Worm (Caenorhabditis elegans) whole organism, mixed stage, embryonic: ENCODE measurements around the gene tmd-2.

ENCODE experiments used
- bed-3 ChIP-seq: fragments of 200-800 bp; sonication (Bioruptor generic); optimal IDR thresholded peaks from 3 replicates; lab custom pipeline; 2018; ENCODE audit warnings: mild to moderate bottlenecking, missing genetic modification characterization, moderate library complexity, missing compliant biosample characterization
- blmp-1 ChIP-seq: fragments of 150-350 bp; optimal IDR thresholded peaks from 2 replicates; lab custom pipeline; 2014; ENCODE audit warnings: missing biosample characterization, missing genetic modification characterization
- ceh-39 ChIP-seq: fragments of 150-350 bp; optimal IDR thresholded peaks from 2 replicates; lab custom pipeline; 2014; ENCODE audit warnings: missing biosample characterization, missing genetic modification characterization
- ceh-83 ChIP-seq: fragments of 200-800 bp; sonication (Bioruptor generic); optimal IDR thresholded peaks from 2 replicates; lab custom pipeline; 2018; ENCODE audit warnings: mild to moderate bottlenecking, missing genetic modification characterization, missing compliant biosample characterization
- ces-1 ChIP-seq: fragments of 150-350 bp; optimal IDR thresholded peaks from 2 replicates; lab custom pipeline; 2014; ENCODE audit warnings: missing biosample characterization, missing genetic modification reagents, missing genetic modification characterization
- cnd-1 ChIP-seq: fragments of 200-800 bp; sonication (Bioruptor generic); optimal IDR thresholded peaks from 2 replicates; lab custom pipeline; 2018; ENCODE audit warnings: mild to moderate bottlenecking, missing genetic modification characterization, missing compliant biosample characterization
- drap-1 ChIP-seq: fragments of 200-800 bp; sonication (Bioruptor generic); optimal IDR thresholded peaks from 3 replicates; lab custom pipeline; 2018; ENCODE audit warnings: mild to moderate bottlenecking, missing genetic modification characterization, missing compliant biosample characterization
- elt-1 ChIP-seq: sonication (generic microtip); optimal IDR thresholded peaks from 2 replicates; lab custom pipeline; 2017; ENCODE audit warnings: missing genetic modification characterization, mild to moderate bottlenecking, missing compliant biosample characterization, antibody characterized with exemption, moderate library complexity, borderline replicate concordance; ENCODE audit not compliant: insufficient read depth
- elt-3 ChIP-seq: fragments of 150-350 bp; optimal IDR thresholded peaks from 2 replicates; lab custom pipeline; 2014; ENCODE audit warnings: missing biosample characterization, missing genetic modification characterization
- flh-1 ChIP-seq: fragments of 200-800 bp; sonication (Bioruptor generic); optimal IDR thresholded peaks from 2 replicates; lab custom pipeline; 2018; ENCODE audit warnings: mild to moderate bottlenecking, missing genetic modification characterization, moderate library complexity, missing compliant biosample characterization
- ham-2 ChIP-seq: fragments of 200-800 bp; sonication (Bioruptor generic); optimal IDR thresholded peaks from 2 replicates; lab custom pipeline; 2018; ENCODE audit warnings: mild to moderate bottlenecking, missing genetic modification characterization, missing compliant biosample characterization
- hlh-1 ChIP-seq: fragments of 150-350 bp; optimal IDR thresholded peaks from 2 replicates; lab custom pipeline; 2014; ENCODE audit warnings: missing biosample characterization, missing genetic modification reagents, missing genetic modification characterization
- lin-13 ChIP-seq: fragments of 150-350 bp; optimal IDR thresholded peaks from 2 replicates; lab custom pipeline; 2014; ENCODE audit warnings: missing biosample characterization, missing genetic modification characterization
- lin-32 ChIP-seq: fragments of 200-800 bp; sonication (Bioruptor generic); optimal IDR thresholded peaks from 2 replicates; lab custom pipeline; 2018; ENCODE audit warnings: mild to moderate bottlenecking, missing genetic modification characterization, missing compliant biosample characterization
- lsy-2 ChIP-seq: fragments of 150-350 bp; optimal IDR thresholded peaks from 2 replicates; lab custom pipeline; 2014; ENCODE audit warnings: missing biosample characterization, missing genetic modification characterization
- mab-5 ChIP-seq: fragments of 150-350 bp; optimal IDR thresholded peaks from 2 replicates; lab custom pipeline; 2014; ENCODE audit warnings: missing biosample characterization, missing genetic modification characterization
- mls-2 ChIP-seq: sonication (generic microtip); optimal IDR thresholded peaks from 2 replicates; lab custom pipeline; 2016; ENCODE audit warnings: mild to moderate bottlenecking, missing genetic modification characterization, moderate library complexity, missing compliant biosample characterization
- nhr-12 ChIP-seq: fragments of 150-350 bp; optimal IDR thresholded peaks from 2 replicates; lab custom pipeline; 2014; ENCODE audit warnings: missing biosample characterization, missing genetic modification characterization
- nhr-2 ChIP-seq: fragments of 150-350 bp; optimal IDR thresholded peaks from 2 replicates; lab custom pipeline; 2014; ENCODE audit warnings: missing biosample characterization, missing genetic modification characterization
- nhr-237 ChIP-seq: fragments of 150-350 bp; optimal IDR thresholded peaks from 2 replicates; lab custom pipeline; 2014; ENCODE audit warnings: missing biosample characterization, missing genetic modification characterization
- nhr-28 ChIP-seq: fragments of 150-350 bp; optimal IDR thresholded peaks from 2 replicates; lab custom pipeline; 2014; ENCODE audit warnings: missing biosample characterization, missing genetic modification characterization
- nhr-76 ChIP-seq: sonication (generic microtip); optimal IDR thresholded peaks from 2 replicates; lab custom pipeline; 2017; ENCODE audit warnings: missing biosample characterization, missing genetic modification characterization
- sem-2 ChIP-seq: fragments of 200-800 bp; sonication (Bioruptor generic); optimal IDR thresholded peaks from 2 replicates; lab custom pipeline; 2018; ENCODE audit warnings: mild to moderate bottlenecking, missing genetic modification characterization, missing compliant biosample characterization
- snpc-4 ChIP-seq: fragments of 150-350 bp; optimal IDR thresholded peaks from 2 replicates; lab custom pipeline; 2014; ENCODE audit warnings: missing biosample characterization, missing genetic modification characterization
- sptf-1 ChIP-seq: sonication (generic microtip); optimal IDR thresholded peaks from 2 replicates; lab custom pipeline; 2017; ENCODE audit warnings: mild to moderate bottlenecking, missing genetic modification characterization, moderate library complexity, missing compliant biosample characterization
- tbx-8 ChIP-seq: fragments of 200-800 bp; sonication (Bioruptor generic); optimal IDR thresholded peaks from 2 replicates; lab custom pipeline; 2018; ENCODE audit warnings: mild to moderate bottlenecking, missing genetic modification characterization, moderate library complexity, missing compliant biosample characterization
- unc-120 ChIP-seq: sonication (generic microtip); optimal IDR thresholded peaks from 2 replicates; lab custom pipeline; 2017; ENCODE audit warnings: missing genetic modification characterization, missing compliant biosample characterization; ENCODE audit not compliant: poor library complexity, severe bottlenecking
- unc-62 ChIP-seq: fragments of 150-350 bp; optimal IDR thresholded peaks from 2 replicates; lab custom pipeline; 2014; ENCODE audit warnings: missing biosample characterization, missing genetic modification reagents, missing genetic modification characterization
- zip-8 ChIP-seq: fragments of 150-350 bp; optimal IDR thresholded peaks from 2 replicates; lab custom pipeline; 2014; ENCODE audit warnings: missing biosample characterization, missing genetic modification characterization
- ztf-11 ChIP-seq: fragments of 150-350 bp; optimal IDR thresholded peaks from 2 replicates; lab custom pipeline; 2014; ENCODE audit warnings: missing biosample characterization, missing genetic modification characterization

Gene tmd-2

DNA sequence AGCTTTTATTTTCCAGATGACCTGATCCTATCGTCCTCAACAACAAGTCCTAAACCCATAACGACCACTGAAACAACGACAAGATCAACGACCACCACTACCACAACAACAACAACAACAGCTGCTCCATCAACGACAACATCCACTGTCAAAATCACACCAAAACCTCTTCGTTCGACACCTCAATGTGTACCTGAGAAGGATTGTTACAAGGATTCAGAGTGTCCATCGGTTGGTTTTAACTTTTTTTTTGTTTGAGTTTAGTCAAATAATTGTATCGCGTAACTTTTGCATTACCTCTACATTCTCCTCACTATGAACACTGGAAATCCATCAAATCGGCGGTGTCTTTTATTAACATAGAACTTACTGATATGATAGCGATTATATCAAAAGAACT is 45.6 kb downstream of the tmd-2 start:
- TF ChIP-seq unc-120 (tag; lab: Kevin White, UChicago) (no peak), hlh-1 (tag; lab: Kevin White, UChicago) (no peak), mab-5 (tag; lab: Kevin White, UChicago) (no peak), ham-2 (GFP tag; lab: Kevin White, UChicago) (no peak), nhr-76 (no peak), sem-2 (GFP tag; lab: Kevin White, UChicago) (no peak)

DNA sequence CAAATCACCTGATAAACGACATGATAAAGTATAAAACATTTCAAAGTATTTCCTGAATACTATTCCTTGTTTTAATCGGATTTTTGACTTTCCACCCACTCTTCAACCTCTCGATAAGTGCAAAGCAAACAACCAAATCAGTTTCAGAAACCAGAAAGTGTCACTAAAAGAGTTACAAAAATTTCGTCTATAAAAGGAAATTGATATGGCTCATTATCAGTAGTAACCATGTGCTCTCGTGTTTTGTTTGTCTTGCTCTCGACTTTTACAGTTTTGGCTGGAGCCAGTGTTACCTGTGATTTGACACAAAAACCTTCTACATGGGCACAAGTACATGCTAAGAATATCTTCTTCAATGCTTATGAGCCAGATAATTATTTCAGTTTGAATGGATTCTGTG is 49.3 kb downstream of the tmd-2 start, which contains the start of gene F52E1.14:
TSS of gene F52E1.14 (plus strand) at position 207 of the 400 bp plus-strand sequence.
- TF ChIP-seq hlh-1 (tag; lab: Kevin White, UChicago) (no peak), mls-2 (tag; lab: Kevin White, UChicago) (no peak), unc-62 (no peak), nhr-237 (tag; lab: Kevin White, UChicago) (no peak), mab-5 (tag; lab: Kevin White, UChicago) (no peak), cnd-1 (tag; lab: Kevin White, UChicago) (no peak), snpc-4 (no peak), drap-1 (GFP tag; lab: Kevin White, UChicago) (no peak), elt-1 (no peak), flh-1 (GFP tag; lab: Kevin White, UChicago) (no peak), sem-2 (GFP tag; lab: Kevin White, UChicago) (no peak), nhr-28 (no peak), nhr-12 (tag; lab: Kevin White, UChicago) (no peak), ham-2 (GFP tag; lab: Kevin White, UChicago) (no peak), lsy-2 (no peak), blmp-1 (tag; lab: Kevin White, UChicago) (no peak)
- TF ChIP-seq, all 35 proteins: peak for 0

DNA sequence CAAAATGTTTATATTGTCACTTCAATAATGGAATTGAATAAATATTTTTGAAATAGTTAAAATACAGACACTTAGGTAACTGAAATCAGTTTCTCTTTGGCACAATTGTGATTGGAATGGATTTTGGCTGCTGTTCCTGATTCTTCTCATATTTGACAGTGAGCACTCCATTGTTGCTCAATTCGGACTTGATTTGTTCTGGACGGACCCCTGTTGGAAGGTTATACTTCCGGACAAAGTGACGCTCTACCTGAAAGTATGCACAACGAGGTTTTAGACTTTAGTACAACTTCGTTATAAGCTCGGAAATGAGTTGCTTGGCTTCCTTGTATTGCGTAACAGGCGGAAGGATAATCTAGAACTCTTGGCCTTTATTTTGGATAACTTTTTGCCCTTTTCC is 50.3 kb downstream of the tmd-2 start:
- TF ChIP-seq zip-8 (peak; percentile 22), hlh-1 (tag; lab: Kevin White, UChicago) (no peak), ces-1 (no peak), ceh-39 (no peak)

DNA sequence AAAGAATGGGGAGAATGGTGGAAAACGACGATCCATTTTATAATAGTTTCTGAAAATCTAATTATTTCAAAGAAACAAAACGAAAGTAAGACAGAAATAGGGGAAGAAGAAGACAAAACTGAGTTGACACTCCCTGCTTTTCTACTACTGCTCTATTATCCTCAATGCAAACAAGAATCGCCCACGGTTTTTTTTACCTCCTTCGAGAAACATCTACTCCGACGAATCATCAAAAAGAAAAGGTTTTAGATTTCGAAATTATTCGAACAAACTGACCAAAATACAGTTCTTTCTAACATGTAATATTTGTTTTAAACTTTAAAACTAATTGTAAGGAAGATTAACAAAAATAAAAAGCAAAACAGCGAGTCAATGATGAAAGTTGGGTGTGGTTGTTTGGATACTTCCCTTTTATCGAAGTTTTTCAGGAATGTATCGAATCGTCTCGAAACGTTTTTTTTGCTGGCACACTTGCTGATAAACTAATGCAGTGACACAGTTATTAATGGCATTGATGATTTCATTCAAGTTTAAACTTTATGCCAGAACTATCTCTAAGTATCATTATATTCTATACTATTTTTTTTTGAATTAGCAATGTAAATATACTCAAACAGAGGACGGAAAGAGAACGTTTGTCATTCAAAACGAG is 51.5 kb downstream of the tmd-2 start, which contains the start of gene hsp-17:
TSS of gene hsp-17 (minus strand) at position 51 of the 652 bp plus-strand sequence.
- no peak for TF ChIP-seq sptf-1 (tag; lab: Kevin White, UChicago)
- TF ChIP-seq flh-1 (GFP tag; lab: Kevin White, UChicago): no peak
- no peak for TF ChIP-seq tbx-8 (GFP tag; lab: Kevin White, UChicago)
- no peak for TF ChIP-seq lsy-2
- no peak for TF ChIP-seq elt-3 (tag; lab: Kevin White, UChicago)
- no peak for TF ChIP-seq snpc-4
- no peak for TF ChIP-seq drap-1 (GFP tag; lab: Kevin White, UChicago)
- TF ChIP-seq mls-2 (tag; lab: Kevin White, UChicago): no peak
- no peak for TF ChIP-seq nhr-2 (tag; lab: Kevin White, UChicago)
- TF ChIP-seq nhr-28: no peak
- no peak for TF ChIP-seq ham-2 (GFP tag; lab: Kevin White, UChicago)
- TF ChIP-seq lin-32 (GFP tag; lab: Kevin White, UChicago): no peak
- no peak for TF ChIP-seq bed-3 (GFP tag; lab: Kevin White, UChicago)
- TF ChIP-seq nhr-76: no peak
- no peak for TF ChIP-seq ceh-83

DNA sequence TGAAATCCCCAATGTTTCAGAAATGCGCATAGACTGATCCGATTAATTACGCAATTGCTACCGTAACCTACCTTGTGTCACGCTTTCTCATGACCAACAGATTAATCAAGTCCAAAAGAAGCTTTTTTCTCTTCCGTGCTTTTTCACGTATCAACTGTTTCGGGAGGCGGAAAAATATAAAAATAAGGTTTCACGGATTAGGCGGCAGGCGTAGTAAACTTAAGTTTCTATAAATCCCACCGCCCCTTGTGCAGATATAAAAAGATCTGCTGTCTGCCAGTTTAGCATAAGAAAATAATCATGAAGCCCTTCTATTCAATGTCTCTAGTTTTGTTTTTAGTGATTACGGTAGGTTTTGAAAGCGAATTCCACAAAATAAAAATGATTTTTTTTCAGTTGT is 52.6 kb downstream of the tmd-2 start, which contains the start of gene gcy-7:
TSS of gene gcy-7 (plus strand) at position 301 of the 400 bp plus-strand sequence.
- TF ChIP-seq elt-3 (tag; lab: Kevin White, UChicago) (no peak), snpc-4 (no peak), ceh-39 (no peak), tbx-8 (GFP tag; lab: Kevin White, UChicago) (no peak), lin-13 (tag; lab: Kevin White, UChicago) (no peak), ceh-83 (no peak), nhr-76 (no peak), blmp-1 (tag; lab: Kevin White, UChicago) (no peak), mab-5 (tag; lab: Kevin White, UChicago) (no peak), sptf-1 (tag; lab: Kevin White, UChicago) (no peak), ztf-11 (tag; lab: Kevin White, UChicago) (no peak)
